Worm (Caenorhabditis elegans) whole organism, mixed stage, embryonic: ENCODE measurements around the gene F35H10.10.

Source experiments
- ces-1 ChIP-seq: fragments of 150-350 bp; optimal IDR thresholded peaks from 2 replicates; lab custom pipeline; 2014; ENCODE audit warnings: missing biosample characterization, missing genetic modification reagents, missing genetic modification characterization
- hlh-1 ChIP-seq: fragments of 150-350 bp; optimal IDR thresholded peaks from 2 replicates; lab custom pipeline; 2014; ENCODE audit warnings: missing biosample characterization, missing genetic modification reagents, missing genetic modification characterization
- lin-13 ChIP-seq: fragments of 150-350 bp; optimal IDR thresholded peaks from 2 replicates; lab custom pipeline; 2014; ENCODE audit warnings: missing biosample characterization, missing genetic modification characterization
- mep-1 ChIP-seq: fragments of 150-350 bp; optimal IDR thresholded peaks from 2 replicates; lab custom pipeline; 2017; ENCODE audit warnings: missing biosample characterization, missing genetic modification reagents, missing genetic modification characterization, inconsistent platforms
- nhr-12 ChIP-seq: fragments of 150-350 bp; optimal IDR thresholded peaks from 2 replicates; lab custom pipeline; 2014; ENCODE audit warnings: missing biosample characterization, missing genetic modification characterization
- nhr-76 ChIP-seq: sonication (generic microtip); optimal IDR thresholded peaks from 2 replicates; lab custom pipeline; 2017; ENCODE audit warnings: missing biosample characterization, missing genetic modification characterization
- pha-4 ChIP-seq: fragments of 150-350 bp; optimal IDR thresholded peaks from 2 replicates; lab custom pipeline; 2018; ENCODE audit warnings: missing biosample characterization, missing genetic modification reagents, missing genetic modification characterization
- unc-120 ChIP-seq: sonication (generic microtip); optimal IDR thresholded peaks from 2 replicates; lab custom pipeline; 2017; ENCODE audit warnings: missing genetic modification characterization, missing compliant biosample characterization; ENCODE audit not compliant: poor library complexity, severe bottlenecking
- unc-39 ChIP-seq: fragments of 150-350 bp; optimal IDR thresholded peaks from 2 replicates; lab custom pipeline; 2014; ENCODE audit warnings: missing biosample characterization, missing genetic modification characterization
- unc-62 ChIP-seq: fragments of 150-350 bp; optimal IDR thresholded peaks from 2 replicates; lab custom pipeline; 2014; ENCODE audit warnings: missing biosample characterization, missing genetic modification reagents, missing genetic modification characterization
- ztf-11 ChIP-seq: fragments of 150-350 bp; optimal IDR thresholded peaks from 2 replicates; lab custom pipeline; 2014; ENCODE audit warnings: missing biosample characterization, missing genetic modification characterization

ce11 chrIV:8294650-8295049 lies 18.1 kb downstream of the F35H10.10 start, which contains the start of gene tbce-1:
- TF ChIP-seq mep-1 = no peak
- no peak for TF ChIP-seq pha-4
- TF ChIP-seq lin-13 (tag; lab: Kevin White, UChicago) = no peak
- no peak for TF ChIP-seq unc-39 (tag; lab: Kevin White, UChicago)
- no peak for TF ChIP-seq hlh-1 (tag; lab: Kevin White, UChicago)
- TF ChIP-seq unc-62 (GFP tag; lab: Kevin White, UChicago) = no peak
- no peak for TF ChIP-seq ztf-11 (tag; lab: Kevin White, UChicago)
- no peak for TF ChIP-seq nhr-12 (tag; lab: Kevin White, UChicago)
- TF ChIP-seq ces-1 (GFP tag; lab: Kevin White, UChicago) = no peak
- TF ChIP-seq nhr-76 (tag; lab: Kevin White, UChicago) = no peak
- no peak for TF ChIP-seq unc-120 (tag; lab: Kevin White, UChicago)
